Worm (Caenorhabditis elegans) whole organism, young adult: ENCODE measurements around the gene Y66H1A.8.

ENCODE experiments used
- B0019.2 ChIP-seq: fragments of 200-800 bp; sonication (Bioruptor generic); conservative IDR thresholded peaks from 2 replicates; pipeline ENCODE4 v1.3.6; 2022; ENCODE audit warnings: missing genetic modification reagents, missing genetic modification characterization, missing compliant biosample characterization
- C06A6.2 ChIP-seq: fragments of 200-800 bp; sonication (Bioruptor generic); conservative IDR thresholded peaks from 2 replicates; pipeline ENCODE4 v1.3.6; 2022; ENCODE audit warnings: missing genetic modification characterization, missing compliant biosample characterization
- D2030.7 ChIP-seq: fragments of 200-800 bp; sonication (Bioruptor generic); IDR thresholded peaks from 2 replicates; pipeline ENCODE4 v1.3.6; 2022; ENCODE audit warnings: missing genetic modification reagents, missing genetic modification characterization, missing compliant biosample characterization
- F22D6.2 ChIP-seq: sonication (generic microtip); optimal IDR thresholded peaks from 2 replicates; lab custom pipeline; 2016; ENCODE audit warnings: mild to moderate bottlenecking, missing genetic modification characterization, missing compliant biosample characterization
- F39B2.1 ChIP-seq: fragments of 200-800 bp; sonication (Bioruptor generic); IDR thresholded peaks from 2 replicates; pipeline ENCODE4 v1.3.6; 2022; ENCODE audit warnings: missing genetic modification reagents, missing genetic modification characterization, missing compliant biosample characterization
- F52B5.7 ChIP-seq: sonication (generic microtip); optimal IDR thresholded peaks from 2 replicates; lab custom pipeline; 2016; ENCODE audit warnings: mild to moderate bottlenecking, missing genetic modification characterization, missing compliant biosample characterization
- F55B11.4 ChIP-seq: sonication (generic microtip); optimal IDR thresholded peaks from 2 replicates; lab custom pipeline; 2016; ENCODE audit warnings: missing compliant biosample characterization, missing genetic modification characterization, borderline replicate concordance; ENCODE audit not compliant: insufficient read depth
- Y56A3A.18 ChIP-seq: fragments of 200-800 bp; sonication (Bioruptor generic); IDR thresholded peaks from 2 replicates; pipeline ENCODE4 v1.3.6; 2022; ENCODE audit warnings: missing genetic modification reagents, missing genetic modification characterization, missing compliant biosample characterization
- Y67H2A.10 ChIP-seq: fragments of 200-800 bp; sonication (Bioruptor generic); conservative IDR thresholded peaks from 2 replicates; pipeline ENCODE4 v1.3.6; 2022; ENCODE audit warnings: missing genetic modification reagents, missing genetic modification characterization, missing compliant biosample characterization
- Y95B8A.8 ChIP-seq: fragments of 200-800 bp; sonication (Bioruptor generic); IDR thresholded peaks from 2 replicates; pipeline ENCODE4 v1.3.6; 2022; ENCODE audit warnings: missing genetic modification reagents, missing genetic modification characterization, missing compliant biosample characterization
- akir-1 ChIP-seq: fragments of 200-800 bp; sonication (Bioruptor generic); optimal IDR thresholded peaks from 2 replicates; lab custom pipeline; 2018; ENCODE audit warnings: mild to moderate bottlenecking, missing genetic modification characterization, moderate library complexity, missing compliant biosample characterization
- attf-6 ChIP-seq: fragments of 200-800 bp; sonication (Bioruptor generic); IDR thresholded peaks from 2 replicates; pipeline ENCODE4 v1.3.6; 2022; ENCODE audit warnings: missing genetic modification reagents, missing genetic modification characterization, missing compliant biosample characterization
- ccch-3 ChIP-seq: fragments of 200-800 bp; sonication (Bioruptor generic); optimal IDR thresholded peaks from 2 replicates; lab custom pipeline; 2018; ENCODE audit warnings: mild to moderate bottlenecking, missing genetic modification characterization, missing compliant biosample characterization
- ceh-100 ChIP-seq: fragments of 200-800 bp; sonication (Bioruptor generic); IDR thresholded peaks from 2 replicates; pipeline ENCODE4 v1.3.6; 2022; ENCODE audit warnings: missing genetic modification reagents, missing genetic modification characterization, missing compliant biosample characterization
- ceh-40 ChIP-seq: fragments of 200-800 bp; sonication (Bioruptor generic); IDR thresholded peaks from 2 replicates; pipeline ENCODE4 v1.3.6; 2022; ENCODE audit warnings: missing genetic modification characterization, missing compliant biosample characterization
- ceh-91 ChIP-seq: fragments of 200-800 bp; sonication (Bioruptor generic); IDR thresholded peaks from 2 replicates; pipeline ENCODE4 v1.3.6; 2022; ENCODE audit warnings: missing genetic modification reagents, missing genetic modification characterization, missing compliant biosample characterization
- die-1 ChIP-seq: sonication (generic microtip); optimal IDR thresholded peaks from 2 replicates; lab custom pipeline; 2016; ENCODE audit warnings: missing genotype, mild to moderate bottlenecking, missing genetic modification characterization, missing compliant biosample characterization
- dpff-1 ChIP-seq: sonication (generic microtip); optimal IDR thresholded peaks from 2 replicates; lab custom pipeline; 2017; ENCODE audit warnings: mild to moderate bottlenecking, missing genetic modification characterization, missing compliant biosample characterization
- dpl-1 ChIP-seq: fragments of 150-350 bp; optimal IDR thresholded peaks from 2 replicates; lab custom pipeline; 2014; ENCODE audit warnings: missing biosample characterization, missing genetic modification reagents, missing genetic modification characterization
- efl-1 ChIP-seq: fragments of 150-350 bp; optimal IDR thresholded peaks from 2 replicates; lab custom pipeline; 2014; ENCODE audit warnings: missing biosample characterization, missing genetic modification reagents, missing genetic modification characterization
- egl-44 ChIP-seq: fragments of 200-800 bp; sonication (Bioruptor generic); IDR thresholded peaks from 2 replicates; pipeline ENCODE4 v1.3.6; 2022; ENCODE audit warnings: missing genetic modification reagents, missing genetic modification characterization, missing compliant biosample characterization
- hmg-1.2 ChIP-seq: fragments of 200-800 bp; sonication (Bioruptor generic); IDR thresholded peaks from 2 replicates; pipeline ENCODE4 v1.3.6; 2022; ENCODE audit warnings: missing genetic modification reagents, missing genetic modification characterization, missing compliant biosample characterization
- hrde-1 ChIP-seq: sonication (generic microtip); optimal IDR thresholded peaks from 2 replicates; lab custom pipeline; 2016; ENCODE audit warnings: missing genetic modification characterization, mild to moderate bottlenecking, missing compliant biosample characterization, moderate library complexity, missing genotype, missing genetic modification reagents, borderline replicate concordance
- hsf-1 ChIP-seq: fragments of 200-800 bp; sonication (Bioruptor generic); IDR thresholded peaks from 2 replicates; pipeline ENCODE4 v1.3.6; 2022; ENCODE audit warnings: missing genetic modification reagents, missing genetic modification characterization, missing compliant biosample characterization
- let-526 ChIP-seq: fragments of 200-800 bp; sonication (Bioruptor generic); IDR thresholded peaks from 2 replicates; pipeline ENCODE4 v1.3.6; 2022; ENCODE audit warnings: missing genetic modification reagents, missing genetic modification characterization, missing compliant biosample characterization
- let-607 ChIP-seq, 2 experiments: fragments of 200-800 bp in 1 of 2; sonication (Bioruptor generic) in 1 of 2; sonication (generic microtip) in 1 of 2; optimal IDR thresholded peaks; 2 replicates each; lab custom pipeline; 2016 to 2018; ENCODE audit warnings: mild to moderate bottlenecking in 2 of 2, missing compliant biosample characterization in 2 of 2, missing genetic modification characterization in 2 of 2, moderate library complexity in 2 of 2, missing genotype in 1 of 2
- lin-40 ChIP-seq: sonication (generic microtip); optimal IDR thresholded peaks from 2 replicates; lab custom pipeline; 2016; ENCODE audit warnings: missing genetic modification characterization, mild to moderate bottlenecking, missing compliant biosample characterization, missing genotype, missing genetic modification reagents
- lin-54 ChIP-seq: fragments of 200-800 bp; sonication (Bioruptor generic); optimal IDR thresholded peaks from 2 replicates; lab custom pipeline; 2018; ENCODE audit warnings: mild to moderate bottlenecking, missing genetic modification characterization, missing compliant biosample characterization
- mes-4 ChIP-seq: sonication (generic microtip); optimal IDR thresholded peaks from 2 replicates; lab custom pipeline; 2016; ENCODE audit warnings: missing genotype, missing genetic modification characterization, missing compliant biosample characterization
- mxl-1 ChIP-seq: sonication (generic microtip); optimal IDR thresholded peaks from 2 replicates; lab custom pipeline; 2016; ENCODE audit warnings: missing genetic modification characterization, missing compliant biosample characterization
- nfya-2 ChIP-seq: fragments of 200-800 bp; sonication (Bioruptor generic); IDR thresholded peaks from 2 replicates; pipeline ENCODE4 v1.3.6; 2022; ENCODE audit warnings: missing genetic modification reagents, missing genetic modification characterization, missing compliant biosample characterization
- nhr-179 ChIP-seq: sonication (generic microtip); optimal IDR thresholded peaks from 2 replicates; lab custom pipeline; 2016; ENCODE audit warnings: mild to moderate bottlenecking, missing genetic modification characterization, missing compliant biosample characterization
- nhr-27 ChIP-seq: fragments of 200-800 bp; sonication (Bioruptor generic); optimal IDR thresholded peaks from 2 replicates; lab custom pipeline; 2018; ENCODE audit warnings: mild to moderate bottlenecking, missing genetic modification characterization, moderate library complexity, missing compliant biosample characterization
- nhr-90 ChIP-seq: sonication (generic microtip); optimal IDR thresholded peaks from 2 replicates; lab custom pipeline; 2016; ENCODE audit warnings: missing genotype, mild to moderate bottlenecking, missing genetic modification characterization, missing compliant biosample characterization
- rpc-1 ChIP-seq, 2 experiments: fragments of 150-350 bp in 1 of 2; sonication (generic microtip) in 1 of 2; optimal IDR thresholded peaks; 2 replicates each; lab custom pipeline; 2014 to 2018; ENCODE audit warnings: missing biosample characterization in 1 of 2, missing genetic modification characterization in 1 of 2, missing genetic modification reagents in 1 of 2, missing genotype in 1 of 2
- sea-2 ChIP-seq: fragments of 200-800 bp; sonication (Bioruptor generic); IDR thresholded peaks from 2 replicates; pipeline ENCODE4 v1.3.6; 2022; ENCODE audit warnings: missing genetic modification characterization, missing compliant biosample characterization
- snpc-1.3 ChIP-seq: sonication (generic microtip); optimal IDR thresholded peaks from 2 replicates; lab custom pipeline; 2017; ENCODE audit warnings: missing genetic modification characterization, mild to moderate bottlenecking, missing compliant biosample characterization, antibody characterized with exemption, moderate library complexity, missing genotype, missing genetic modification reagents; ENCODE audit not compliant: insufficient read depth
- snpc-3.4 ChIP-seq: sonication (generic microtip); optimal IDR thresholded peaks from 2 replicates; lab custom pipeline; 2017; ENCODE audit warnings: missing genetic modification characterization, mild to moderate bottlenecking, missing compliant biosample characterization, antibody characterized with exemption, moderate library complexity, missing genotype, missing genetic modification reagents
- snpc-4 ChIP-seq, 5 experiments: fragments of 150-350 bp in 1 of 5; sonication (generic microtip) in 4 of 5; optimal IDR thresholded peaks; 2 replicates each; lab custom pipeline; 2014 to 2018; ENCODE audit warnings: missing genetic modification characterization in 5 of 5, missing biosample characterization in 3 of 5, antibody characterized with exemption in 2 of 5, mild to moderate bottlenecking in 2 of 5, missing compliant biosample characterization in 2 of 5, missing genotype in 2 of 5, moderate library complexity in 2 of 5, missing genetic modification reagents in 1 of 5
- tbp1 ChIP-seq: fragments of 200-800 bp; sonication (Bioruptor generic); optimal IDR thresholded peaks from 2 replicates; lab custom pipeline; 2018; ENCODE audit warnings: mild to moderate bottlenecking, missing genetic modification characterization, missing compliant biosample characterization
- xnd-1 ChIP-seq: sonication (generic microtip); optimal IDR thresholded peaks from 2 replicates; lab custom pipeline; 2016; ENCODE audit warnings: missing genotype, missing genetic modification reagents, missing genetic modification characterization, missing compliant biosample characterization
- ztf-22 ChIP-seq: fragments of 200-800 bp; sonication (Bioruptor generic); optimal IDR thresholded peaks from 2 replicates; lab custom pipeline; 2018; ENCODE audit warnings: mild to moderate bottlenecking, missing genetic modification characterization, moderate library complexity, missing compliant biosample characterization
- ztf-25 ChIP-seq: fragments of 200-800 bp; sonication (Bioruptor generic); IDR thresholded peaks from 2 replicates; pipeline ENCODE4 v1.3.6; 2022; ENCODE audit warnings: missing genetic modification reagents, missing genetic modification characterization, missing compliant biosample characterization
- ztf-26 ChIP-seq: sonication (generic microtip); optimal IDR thresholded peaks from 2 replicates; lab custom pipeline; 2017; ENCODE audit warnings: missing genetic modification characterization, missing compliant biosample characterization
- ztf-3 ChIP-seq: fragments of 200-800 bp; sonication (Bioruptor generic); optimal IDR thresholded peaks from 2 replicates; lab custom pipeline; 2018; ENCODE audit warnings: mild to moderate bottlenecking, missing genetic modification characterization, missing compliant biosample characterization

Y66H1A.8 gene

DNA sequence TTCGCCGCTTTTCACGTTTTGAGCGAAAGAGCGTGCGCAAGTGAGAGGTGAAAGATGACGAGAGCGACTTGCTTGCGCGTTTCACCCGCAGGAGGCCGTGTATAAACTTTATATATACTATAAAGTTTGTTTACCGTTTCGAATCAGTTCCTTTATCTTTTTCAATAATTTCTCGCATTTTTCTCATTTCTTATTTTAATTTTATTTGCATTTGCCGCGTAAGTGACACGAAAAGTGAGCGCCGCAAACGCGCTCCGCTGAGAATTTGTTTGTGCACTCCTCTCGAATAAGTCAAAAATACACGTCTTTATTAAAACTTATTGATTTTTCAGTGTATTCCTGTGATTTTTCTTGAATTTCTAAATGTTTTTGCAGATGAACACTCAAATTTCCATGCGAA, 11.1 kb downstream of the Y66H1A.8 start, which contains the start of gene mrpl-55 (continued):
- TF ChIP-seq xnd-1 (tag; lab: Kevin White, UChicago) (no peak), Y56A3A.18 (GFP tag; lab: Robert Waterston, UW) (no peak), egl-44 (GFP tag; lab: Robert Waterston, UW) (no peak), dpl-1 (GFP tag; lab: Kevin White, UChicago) (peak; percentile 84), ztf-25 (no peak), Y95B8A.8 (GFP tag; lab: Robert Waterston, UW) (no peak), tbp1 (GFP tag; lab: Kevin White, UChicago) (peak; percentile 50), D2030.7 (peak; percentile 73), ceh-40 (GFP tag; lab: Robert Waterston, UW) (no peak), F55B11.4 (tag; lab: Kevin White, UChicago) (no peak), ztf-22 (GFP tag; lab: Kevin White, UChicago) (no peak), rpc-1 (optimal IDR thresholded peaks at IDR 0.05; lab: Kevin White, UChicago) (no peak), rpc-1 (tag; optimal IDR thresholded peaks at IDR 0.05; lab: Kevin White, UChicago) (no peak), B0019.2 (GFP tag; lab: Robert Waterston, UW) (0 out of 2 replicates have a peak, but pooled peaks have one; percentile 9), lin-54 (GFP tag; lab: Kevin White, UChicago) (peak; percentile 87), Y67H2A.10 (no peak), hsf-1 (no peak), ceh-91 (GFP tag; lab: Robert Waterston, UW) (no peak), snpc-4 (GFP tag; optimal IDR thresholded peaks at IDR 0.05; lab: Kevin White, UChicago) (peak; percentile 13), snpc-4 (tag; optimal IDR thresholded peaks at IDR 0.05; lab: Kevin White, UChicago) (peak; percentile 24 to 65 (median 56)), hrde-1 (tag; lab: Kevin White, UChicago) (no peak), F22D6.2 (peak; percentile 20), lin-40 (tag; lab: Kevin White, UChicago) (peak; percentile 79), efl-1 (GFP tag; lab: Kevin White, UChicago) (peak; percentile 69), hmg-1.2 (GFP tag; lab: Robert Waterston, UW) (peak; percentile 73), sea-2 (GFP tag; lab: Robert Waterston, UW) (no peak), ccch-3 (GFP tag; lab: Kevin White, UChicago) (no peak), ztf-3 (GFP tag; lab: Kevin White, UChicago) (no peak), mes-4 (tag; lab: Kevin White, UChicago) (no peak), snpc-3.4 (tag; lab: Kevin White, UChicago) (peak; percentile 41), snpc-1.3 (tag; lab: Kevin White, UChicago) (peak; percentile 33), nfya-2 (GFP tag; lab: Robert Waterston, UW) (no peak), let-607 (tag; optimal IDR thresholded peaks at IDR 0.05; lab: Kevin White, UChicago) (peak in 1 of 2 experiments; percentile 72), die-1 (tag; lab: Kevin White, UChicago) (no peak), F39B2.1 (GFP tag; lab: Robert Waterston, UW) (no peak), C06A6.2 (GFP tag; lab: Robert Waterston, UW) (0 out of 2 replicates have a peak, but pooled peaks have one; percentile 9), F52B5.7 (no peak), nhr-90 (tag; lab: Kevin White, UChicago) (no peak), let-526 (GFP tag; lab: Robert Waterston, UW) (no peak), ztf-26 (tag; lab: Kevin White, UChicago) (peak; percentile 68), akir-1 (GFP tag; lab: Kevin White, UChicago) (no peak), dpff-1 (tag; lab: Kevin White, UChicago) (no peak), nhr-179 (no peak), mxl-1 (tag; lab: Kevin White, UChicago) (no peak), ceh-100 (GFP tag; lab: Robert Waterston, UW) (peak; percentile 65), nhr-27 (tag; lab: Kevin White, UChicago) (no peak), attf-6 (GFP tag; lab: Robert Waterston, UW) (no peak)
